ENCODE assay signal across 1 fruit fly cellular context in the genomic region with DNA sequence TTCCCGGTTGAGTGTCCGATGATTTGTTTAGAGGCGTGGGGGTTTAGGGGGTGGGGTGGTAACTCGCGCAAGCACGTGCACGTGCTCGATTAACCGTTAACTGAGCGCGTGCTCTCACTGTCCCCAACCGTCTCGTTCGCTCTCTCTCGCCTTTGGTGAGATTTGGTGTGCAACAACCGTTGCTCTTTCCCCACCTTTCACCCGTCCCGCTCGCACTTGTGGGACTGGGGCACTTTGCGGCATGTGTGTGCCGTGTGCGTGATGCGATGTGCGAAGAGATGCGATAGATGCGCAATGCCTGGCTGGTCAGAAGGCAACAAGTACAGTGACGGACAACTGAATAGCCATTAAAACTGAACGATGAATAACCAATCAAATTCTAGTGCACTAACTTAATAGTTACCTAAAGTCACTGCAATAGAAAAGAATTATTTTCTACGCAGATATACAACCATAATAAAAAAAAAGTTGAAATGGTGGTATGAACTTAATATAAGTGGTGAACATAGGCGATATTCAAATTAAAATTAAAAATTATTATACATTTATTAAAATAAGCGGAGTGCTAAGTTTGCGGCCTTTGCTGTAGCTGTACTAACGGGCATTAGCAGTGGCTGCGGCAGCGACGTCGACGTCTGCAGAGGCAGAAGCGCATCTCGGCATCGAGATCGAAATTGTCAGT.
TF ChIP-seq lines count a peak whose summit lies in the region.

No protein-coding gene starts in this region.

TF ChIP-seq in whole organism, embryonic, 481 proteins besides CTCF, POLR2A, EP300 and RAD21 (continued from another document and continues in another):
- TF ChIP-seq tin (GFP tag; optimal IDR thresholded peaks at IDR 0.05; lab: Kevin White, UChicago) (peak; percentile 84), MTF-1 (GFP tag; optimal IDR thresholded peaks at IDR 0.05; lab: Kevin White, UChicago; ENCODE audit: borderline replicate concordance) (peak; percentile 97), Xbp1 (GFP tag; optimal IDR thresholded peaks at IDR 0.05; lab: Kevin White, UChicago) (peak; percentile 86), CG15514 (GFP tag; optimal IDR thresholded peaks at IDR 0.05; lab: Kevin White, UChicago) (peak; percentile 49), danr (GFP tag; IDR thresholded peaks at IDR 0.05; lab: Robert Waterston, UW) (peak; percentile 76), trh (GFP tag; optimal IDR thresholded peaks at IDR 0.05; lab: Kevin White, UChicago) (peak; percentile 53), CG6689 (GFP tag; IDR thresholded peaks at IDR 0.05; lab: Robert Waterston, UW) (peak; percentile 90), CG4617 (GFP tag; optimal IDR thresholded peaks at IDR 0.05; lab: Kevin White, UChicago; ENCODE audit: borderline replicate concordance) (peak; percentile 59), Fer2 (tag; optimal IDR thresholded peaks at IDR 0.05; lab: Kevin White, UChicago) (peak; percentile 62), CG1602 (GFP tag; optimal IDR thresholded peaks at IDR 0.05; lab: Kevin White, UChicago) (peak; percentile 77), CG5180 (GFP tag; optimal IDR thresholded peaks at IDR 0.05; lab: Kevin White, UChicago) (peak; percentile 82), CG17361 (GFP tag; IDR thresholded peaks at IDR 0.05; lab: Robert Waterston, UW) (peak; percentile 97), CG9817 (tag; optimal IDR thresholded peaks at IDR 0.05; lab: Kevin White, UChicago) (peak; percentile 74), fd3F (GFP tag; optimal IDR thresholded peaks at IDR 0.05; lab: Kevin White, UChicago) (peak; percentile 65), gro (GFP tag; optimal IDR thresholded peaks at IDR 0.05; lab: Kevin White, UChicago) (no peak), E2f1 (GFP tag; IDR thresholded peaks at IDR 0.05; lab: Robert Waterston, UW) (peak; percentile 78), Trl (optimal IDR thresholded peaks at IDR 0.05; lab: Kevin White, UChicago) (peak in 1 of 2 experiments; percentile 55), Trl (GFP tag; optimal IDR thresholded peaks at IDR 0.05; lab: Kevin White, UChicago) (no peak), ranshi (GFP tag; IDR thresholded peaks at IDR 0.05; lab: Robert Waterston, UW) (peak; percentile 81), CG34376 (GFP tag; optimal IDR thresholded peaks at IDR 0.05; lab: Kevin White, UChicago) (peak; percentile 22), CG12104 (GFP tag; optimal IDR thresholded peaks at IDR 0.05; lab: Kevin White, UChicago) (peak; percentile 77), Mad (GFP tag; optimal IDR thresholded peaks at IDR 0.05; lab: Kevin White, UChicago) (peak; percentile 6), CG3838 (GFP tag; optimal IDR thresholded peaks at IDR 0.05; lab: Kevin White, UChicago) (no peak), CG3281 (GFP tag; optimal IDR thresholded peaks at IDR 0.05; lab: Kevin White, UChicago) (peak; percentile 82), NK7.1 (GFP tag; optimal IDR thresholded peaks at IDR 0.05; lab: Kevin White, UChicago) (no peak), CG17612 (GFP tag; IDR thresholded peaks at IDR 0.05; lab: Robert Waterston, UW) (peak; percentile 40; the same call in 1 of the 2 replicates), luna (GFP tag; optimal IDR thresholded peaks at IDR 0.05; lab: Kevin White, UChicago) (no peak), Dfd (GFP tag; optimal IDR thresholded peaks at IDR 0.05; lab: Kevin White, UChicago) (no peak), lilli (GFP tag; optimal IDR thresholded peaks at IDR 0.05; lab: Kevin White, UChicago) (peak; percentile 56), CG31365 (tag; optimal IDR thresholded peaks at IDR 0.05; lab: Kevin White, UChicago) (peak; percentile 51), Deaf1 (tag; optimal IDR thresholded peaks at IDR 0.05; lab: Kevin White, UChicago) (peak; percentile 67), knrl (GFP tag; IDR thresholded peaks at IDR 0.05; lab: Robert Waterston, UW; ENCODE audit: partially characterized antibody) (no peak), caup (GFP tag; optimal IDR thresholded peaks at IDR 0.05; lab: Kevin White, UChicago; ENCODE audit: severe bottlenecking) (peak; percentile 76), Mrtf (GFP tag; IDR thresholded peaks at IDR 0.05; lab: Robert Waterston, UW) (peak; percentile 48; the same call in 1 of the 3 replicates), Six4 (GFP tag; optimal IDR thresholded peaks at IDR 0.05; lab: Kevin White, UChicago) (peak; percentile 81), CG8944 (GFP tag; optimal IDR thresholded peaks at IDR 0.05; lab: Kevin White, UChicago) (peak; percentile 13), zfh1 (GFP tag; IDR thresholded peaks at IDR 0.05; lab: Robert Waterston, UW) (peak; percentile 88), tio (GFP tag; optimal IDR thresholded peaks at IDR 0.05; lab: Kevin White, UChicago) (peak; percentile 83), CG8388 (GFP tag; optimal IDR thresholded peaks at IDR 0.05; lab: Kevin White, UChicago) (peak; percentile 93), tll (GFP tag; optimal IDR thresholded peaks at IDR 0.05; lab: Kevin White, UChicago) (no peak), CG16863 (GFP tag; optimal IDR thresholded peaks at IDR 0.05; lab: Kevin White, UChicago) (peak; percentile 15), lmd (GFP tag; IDR thresholded peaks at IDR 0.05; lab: Robert Waterston, UW) (peak; percentile 87), gce (GFP tag; IDR thresholded peaks at IDR 0.05; lab: Robert Waterston, UW) (no peak), Hr3 (GFP tag; optimal IDR thresholded peaks at IDR 0.05; lab: Kevin White, UChicago) (peak; percentile 84), CG15696 (tag; optimal IDR thresholded peaks at IDR 0.05; lab: Kevin White, UChicago) (peak; percentile 89), CG13123 (GFP tag; optimal IDR thresholded peaks at IDR 0.05; lab: Kevin White, UChicago) (peak; percentile 53), gcm (GFP tag; optimal IDR thresholded peaks at IDR 0.05; lab: Kevin White, UChicago) (peak; percentile 92), CG14710 (tag; optimal IDR thresholded peaks at IDR 0.05; lab: Kevin White, UChicago) (peak; percentile 94), tgo (GFP tag; IDR thresholded peaks at IDR 0.05; lab: Robert Waterston, UW) (peak; percentile 87), mam (GFP tag; optimal IDR thresholded peaks at IDR 0.05; lab: Kevin White, UChicago) (no peak), nmo (GFP tag; optimal IDR thresholded peaks at IDR 0.05; lab: Kevin White, UChicago) (peak; percentile 95), Fer1 (GFP tag; optimal IDR thresholded peaks at IDR 0.05; lab: Kevin White, UChicago) (peak; percentile 82), Mes4 (GFP tag; optimal IDR thresholded peaks at IDR 0.05; lab: Kevin White, UChicago) (peak; percentile 41), HHEX (GFP tag; optimal IDR thresholded peaks at IDR 0.05; lab: Kevin White, UChicago) (peak; percentile 76), Vsx1 (GFP tag; optimal IDR thresholded peaks at IDR 0.05; lab: Kevin White, UChicago) (peak; percentile 74), TFAM (GFP tag; optimal IDR thresholded peaks at IDR 0.05; lab: Kevin White, UChicago) (peak; percentile 40), crp (GFP tag; optimal IDR thresholded peaks at IDR 0.05; lab: Kevin White, UChicago) (peak in 1 of 2 experiments; percentile 51), CG3407 (GFP tag; optimal IDR thresholded peaks at IDR 0.05; lab: Kevin White, UChicago) (peak; percentile 87), Sox102F (GFP tag; optimal IDR thresholded peaks at IDR 0.05; lab: Kevin White, UChicago) (peak; percentile 90), dimm (GFP tag; IDR thresholded peaks at IDR 0.05; lab: Robert Waterston, UW) (peak; percentile 44; the same call in 1 of the 2 replicates), CG10267 (tag; optimal IDR thresholded peaks at IDR 0.05; lab: Kevin White, UChicago) (peak; percentile 90), Hr78 (GFP tag; optimal IDR thresholded peaks at IDR 0.05; lab: Kevin White, UChicago) (peak in 1 of 2 experiments; percentile 83), dati (GFP tag; IDR thresholded peaks at IDR 0.05; lab: Robert Waterston, UW) (no peak), slou (GFP tag; optimal IDR thresholded peaks at IDR 0.05; lab: Kevin White, UChicago) (no peak), Hand (GFP tag; optimal IDR thresholded peaks at IDR 0.05; lab: Kevin White, UChicago) (peak; percentile 62), gsb-n (tag; optimal IDR thresholded peaks at IDR 0.05; lab: Kevin White, UChicago) (peak; percentile 93), HLHmδ (GFP tag; optimal IDR thresholded peaks at IDR 0.05; lab: Kevin White, UChicago) (peak; percentile 5), rib (GFP tag; IDR thresholded peaks at IDR 0.05; lab: Robert Waterston, UW) (no peak), Hmr (GFP tag; optimal IDR thresholded peaks at IDR 0.05; lab: Kevin White, UChicago) (peak; percentile 80), Asciz (GFP tag; optimal IDR thresholded peaks at IDR 0.05; lab: Kevin White, UChicago) (peak; percentile 88), CG11696 (GFP tag; IDR thresholded peaks at IDR 0.05; lab: Robert Waterston, UW) (peak; percentile 92), CG7928 (GFP tag; optimal IDR thresholded peaks at IDR 0.05; lab: Kevin White, UChicago) (peak; percentile 35), YL-1 (GFP tag; optimal IDR thresholded peaks at IDR 0.05; lab: Kevin White, UChicago) (peak; percentile 48), CG17328 (GFP tag; IDR thresholded peaks at IDR 0.05; lab: Robert Waterston, UW) (peak; percentile 85), wdn (GFP tag; IDR thresholded peaks at IDR 0.05; lab: Robert Waterston, UW) (0 out of 2 replicates have a peak, but pooled peaks have one; percentile 24), CG2202 (tag; optimal IDR thresholded peaks at IDR 0.05; lab: Kevin White, UChicago) (peak; percentile 88), sc (optimal IDR thresholded peaks at IDR 0.05; lab: Kevin White, UChicago) (no peak), sc (GFP tag; optimal IDR thresholded peaks at IDR 0.05; lab: Kevin White, UChicago) (peak; percentile 90), CG7786 (GFP tag; optimal IDR thresholded peaks at IDR 0.05; lab: Kevin White, UChicago) (peak; percentile 23), esg (GFP tag; conservative IDR thresholded peaks at IDR 0.05; lab: Robert Waterston, UW) (peak; percentile 82), Rfx (GFP tag; IDR thresholded peaks at IDR 0.05; lab: Robert Waterston, UW) (peak; percentile 57; the same call in 1 of the 2 replicates), Ravus (GFP tag; IDR thresholded peaks at IDR 0.05; lab: Robert Waterston, UW) (no peak; the same call in 1 of the 2 replicates), tup (GFP tag; optimal IDR thresholded peaks at IDR 0.05; lab: Kevin White, UChicago) (peak; percentile 35), scrt (GFP tag; optimal IDR thresholded peaks at IDR 0.05; lab: Kevin White, UChicago) (peak; percentile 76), corto (GFP tag; optimal IDR thresholded peaks at IDR 0.05; lab: Kevin White, UChicago) (no peak), h (optimal IDR thresholded peaks at IDR 0.05; lab: Kevin White, UChicago) (no peak), H15 (GFP tag; IDR thresholded peaks at IDR 0.05; lab: Robert Waterston, UW) (peak; percentile 73), CG17385 (GFP tag; optimal IDR thresholded peaks at IDR 0.05; lab: Kevin White, UChicago) (peak; percentile 87), chm (GFP tag; IDR thresholded peaks at IDR 0.05; lab: Robert Waterston, UW) (peak; percentile 62; the same call in 1 of the 2 replicates), CG11560 (tag; IDR thresholded peaks at IDR 0.05; lab: Robert Waterston, UW) (peak; percentile 27; the same call in 1 of the 3 replicates), br (optimal IDR thresholded peaks at IDR 0.05; lab: Kevin White, UChicago) (no peak), aop (GFP tag; IDR thresholded peaks at IDR 0.05; lab: Robert Waterston, UW) (no peak), Meics (GFP tag; optimal IDR thresholded peaks at IDR 0.05; lab: Kevin White, UChicago) (peak; percentile 80), CG4730 (GFP tag; IDR thresholded peaks at IDR 0.05; lab: Robert Waterston, UW) (peak; percentile 58), CG18764 (GFP tag; optimal IDR thresholded peaks at IDR 0.05; lab: Kevin White, UChicago) (peak; percentile 67), schlank (tag; optimal IDR thresholded peaks at IDR 0.05; lab: Kevin White, UChicago) (no peak), D19A (tag; optimal IDR thresholded peaks at IDR 0.05; lab: Kevin White, UChicago) (peak; percentile 91), jigr1 (GFP tag; IDR thresholded peaks at IDR 0.05; lab: Robert Waterston, UW) (peak; percentile 83), Dek (tag; optimal IDR thresholded peaks at IDR 0.05; lab: Kevin White, UChicago) (peak; percentile 79), unc-4 (GFP tag; IDR thresholded peaks at IDR 0.05; lab: Robert Waterston, UW; ENCODE audit: partially characterized antibody) (no peak), CG18476 (GFP tag; optimal IDR thresholded peaks at IDR 0.05; lab: Kevin White, UChicago) (peak; percentile 72), ERR (GFP tag; optimal IDR thresholded peaks at IDR 0.05; lab: Kevin White, UChicago) (no peak), CG8089 (GFP tag; optimal IDR thresholded peaks at IDR 0.05; lab: Kevin White, UChicago) (peak; percentile 32), pfk (GFP tag; optimal IDR thresholded peaks at IDR 0.05; lab: Kevin White, UChicago) (no peak), CG15601 (tag; optimal IDR thresholded peaks at IDR 0.05; lab: Kevin White, UChicago) (peak; percentile 93), cg (GFP tag; optimal IDR thresholded peaks at IDR 0.05; lab: Kevin White, UChicago) (peak; percentile 11), Ssrp (tag; optimal IDR thresholded peaks at IDR 0.05; lab: Kevin White, UChicago) (peak; percentile 93), HLH3B (GFP tag; IDR thresholded peaks at IDR 0.05; lab: Robert Waterston, UW) (peak; percentile 88), oc (tag; optimal IDR thresholded peaks at IDR 0.05; lab: Kevin White, UChicago) (peak; percentile 87), fru (optimal IDR thresholded peaks at IDR 0.05; lab: Kevin White, UChicago) (no peak), Doc3 (GFP tag; IDR thresholded peaks at IDR 0.05; lab: Robert Waterston, UW; ENCODE audit: partially characterized antibody) (no peak), Nf-YB (GFP tag; optimal IDR thresholded peaks at IDR 0.05; lab: Kevin White, UChicago) (peak; percentile 82), kah (GFP tag; optimal IDR thresholded peaks at IDR 0.05; lab: Kevin White, UChicago) (peak; percentile 71), dmrt11E (tag; optimal IDR thresholded peaks at IDR 0.05; lab: Kevin White, UChicago) (peak; percentile 93), ttk (GFP tag; IDR thresholded peaks at IDR 0.05; lab: Robert Waterston, UW) (peak; percentile 77), GATAe (GFP tag; conservative IDR thresholded peaks at IDR 0.05; lab: Robert Waterston, UW) (no peak), fd64A (GFP tag; optimal IDR thresholded peaks at IDR 0.05; lab: Kevin White, UChicago) (peak; percentile 70), pum (GFP tag; optimal IDR thresholded peaks at IDR 0.05; lab: Kevin White, UChicago) (peak; percentile 53), Doc2 (GFP tag; IDR thresholded peaks at IDR 0.05; lab: Robert Waterston, UW) (no peak), CG11398 (GFP tag; optimal IDR thresholded peaks at IDR 0.05; lab: Kevin White, UChicago) (peak; percentile 34), CG17802 (tag; optimal IDR thresholded peaks at IDR 0.05; lab: Kevin White, UChicago) (peak; percentile 53), CG10959 (GFP tag; IDR thresholded peaks at IDR 0.05; lab: Robert Waterston, UW) (peak; percentile 80)
